Worm (Caenorhabditis elegans) whole organism, L1 larva: ENCODE measurements around the gene C01G10.18.

ENCODE experiments used
- C04F5.9 ChIP-seq: sonication (generic microtip); optimal IDR thresholded peaks from 2 replicates; lab custom pipeline; 2016; ENCODE audit warnings: missing genetic modification characterization, missing compliant biosample characterization
- C16A3.4 ChIP-seq: fragments of 150-350 bp; optimal IDR thresholded peaks from 2 replicates; lab custom pipeline; 2014; ENCODE audit warnings: missing biosample characterization, missing genetic modification characterization
- F16B12.6 ChIP-seq: fragments of 150-350 bp; optimal IDR thresholded peaks from 2 replicates; lab custom pipeline; 2014; ENCODE audit warnings: missing biosample characterization, missing genetic modification characterization
- Y116A8C.19 ChIP-seq: sonication (generic microtip); optimal IDR thresholded peaks from 2 replicates; lab custom pipeline; 2016; ENCODE audit warnings: missing compliant biosample characterization, missing genetic modification characterization, borderline replicate concordance
- alr-1 ChIP-seq: fragments of 200-800 bp; sonication (Bioruptor generic); optimal IDR thresholded peaks from 2 replicates; lab custom pipeline; 2018; ENCODE audit warnings: borderline replicate concordance, mild to moderate bottlenecking, missing genetic modification characterization, missing compliant biosample characterization
- ceh-82 ChIP-seq, 3 experiments: fragments of 150-350 bp in 1 of 3; sonication (generic microtip) in 2 of 3; optimal IDR thresholded peaks; 2 replicates each; lab custom pipeline; 2014 to 2017; ENCODE audit warnings: missing biosample characterization in 3 of 3, missing genetic modification characterization in 3 of 3
- ceh-88 ChIP-seq: fragments of 200-800 bp; sonication (Bioruptor generic); IDR thresholded peaks from 2 replicates; pipeline ENCODE4 v1.3.6; 2022; ENCODE audit warnings: missing genetic modification characterization, missing compliant biosample characterization
- ceh-90 ChIP-seq: sonication (generic microtip); optimal IDR thresholded peaks from 2 replicates; lab custom pipeline; 2016; ENCODE audit warnings: missing genetic modification characterization, missing compliant biosample characterization
- dpl-1 ChIP-seq, 3 experiments: fragments of 150-350 bp in 2 of 3; sonication (generic microtip) in 1 of 3; optimal IDR thresholded peaks; 2 replicates each; lab custom pipeline; 2014 to 2017; ENCODE audit warnings: missing biosample characterization in 3 of 3, missing genetic modification characterization in 3 of 3, missing genetic modification reagents in 3 of 3
- dsc-1 ChIP-seq: sonication (generic microtip); optimal IDR thresholded peaks from 2 replicates; lab custom pipeline; 2016; ENCODE audit warnings: mild to moderate bottlenecking, missing genetic modification characterization, missing compliant biosample characterization
- efl-1 ChIP-seq, 4 experiments: fragments of 150-350 bp; optimal IDR thresholded peaks in 3 of 4; peaks in 1 of 4; 1 replicate in 1 of 4; 2 replicates in 3 of 4; lab custom pipeline; 2014; ENCODE audit warnings: missing biosample characterization in 2 of 4, missing genetic modification characterization in 2 of 4, missing genetic modification reagents in 2 of 4
- egl-13 ChIP-seq: sonication (generic microtip); optimal IDR thresholded peaks from 2 replicates; lab custom pipeline; 2016; ENCODE audit warnings: missing genotype, missing genetic modification reagents, missing genetic modification characterization, missing compliant biosample characterization
- ets-5 ChIP-seq: fragments of 200-800 bp; sonication (Bioruptor generic); IDR thresholded peaks from 2 replicates; pipeline ENCODE4 v1.3.6; 2022; ENCODE audit warnings: missing genetic modification characterization, missing compliant biosample characterization
- fkh-8 ChIP-seq: sonication (generic microtip); optimal IDR thresholded peaks from 2 replicates; lab custom pipeline; 2016; ENCODE audit warnings: mild to moderate bottlenecking, missing genetic modification characterization, missing compliant biosample characterization
- grh-1 ChIP-seq: fragments of 200-800 bp; sonication (Bioruptor generic); IDR thresholded peaks from 2 replicates; pipeline ENCODE4 v1.3.6; 2022; ENCODE audit warnings: missing genetic modification reagents, missing genetic modification characterization, missing compliant biosample characterization
- irx-1 ChIP-seq: sonication (generic microtip); optimal IDR thresholded peaks from 2 replicates; lab custom pipeline; 2016; ENCODE audit warnings: missing genetic modification characterization, missing compliant biosample characterization
- isw-1 ChIP-seq: fragments of 200-800 bp; sonication (Bioruptor generic); IDR thresholded peaks from 2 replicates; pipeline ENCODE4 v1.3.6; 2022; ENCODE audit warnings: missing genetic modification characterization, missing compliant biosample characterization
- lin-13 ChIP-seq: fragments of 150-350 bp; optimal IDR thresholded peaks from 2 replicates; lab custom pipeline; 2014; ENCODE audit warnings: missing biosample characterization, missing genetic modification reagents, missing genetic modification characterization
- lin-14 ChIP-seq: fragments of 200-800 bp; sonication (Bioruptor generic); optimal IDR thresholded peaks from 2 replicates; lab custom pipeline; 2018; ENCODE audit warnings: mild to moderate bottlenecking, missing genetic modification characterization, moderate library complexity, missing compliant biosample characterization
- lin-35 ChIP-seq, 2 experiments: fragments of 150-350 bp; optimal IDR thresholded peaks; 2 replicates each; lab custom pipeline; 2014; ENCODE audit warnings: missing biosample characterization in 2 of 2, missing genetic modification characterization in 2 of 2, missing genetic modification reagents in 2 of 2
- lir-3 ChIP-seq: sonication (generic microtip); optimal IDR thresholded peaks from 2 replicates; lab custom pipeline; 2016; ENCODE audit warnings: mild to moderate bottlenecking, missing genetic modification characterization, moderate library complexity, missing compliant biosample characterization; ENCODE audit not compliant: poor library complexity
- lsy-2 ChIP-seq, 2 experiments: fragments of 150-350 bp; optimal IDR thresholded peaks; 2 replicates each; lab custom pipeline; 2014; ENCODE audit warnings: missing biosample characterization in 2 of 2, missing genetic modification characterization in 2 of 2
- mab-9 ChIP-seq: fragments of 200-800 bp; sonication (Bioruptor generic); IDR thresholded peaks from 2 replicates; pipeline ENCODE4 v1.3.6; 2022; ENCODE audit warnings: missing genetic modification reagents, missing genetic modification characterization, missing compliant biosample characterization
- mef-2 ChIP-seq: fragments of 150-350 bp; optimal IDR thresholded peaks from 2 replicates; lab custom pipeline; 2014; ENCODE audit warnings: missing biosample characterization, missing genetic modification characterization
- mep-1 ChIP-seq: fragments of 150-350 bp; optimal IDR thresholded peaks from 2 replicates; lab custom pipeline; 2014; ENCODE audit warnings: missing biosample characterization, missing genetic modification characterization
- nhr-19 ChIP-seq: fragments of 200-800 bp; sonication (Bioruptor generic); conservative IDR thresholded peaks from 2 replicates; pipeline ENCODE4 v1.3.6; 2022; ENCODE audit warnings: missing genetic modification characterization, missing compliant biosample characterization
- nhr-20 ChIP-seq: sonication (generic microtip); optimal IDR thresholded peaks from 2 replicates; lab custom pipeline; 2016; ENCODE audit warnings: mild to moderate bottlenecking, missing genetic modification characterization, missing compliant biosample characterization
- nhr-71 ChIP-seq: sonication (generic microtip); optimal IDR thresholded peaks from 2 replicates; lab custom pipeline; 2016; ENCODE audit warnings: mild to moderate bottlenecking, missing genetic modification characterization, moderate library complexity, missing compliant biosample characterization
- nhr-85 ChIP-seq: sonication (generic microtip); peaks from one replicate; lab custom pipeline; 2016; ENCODE audit warnings: missing genetic modification characterization, inconsistent platforms, missing compliant biosample characterization
- pax-3 ChIP-seq: fragments of 200-800 bp; sonication (Bioruptor generic); optimal IDR thresholded peaks from 2 replicates; lab custom pipeline; 2018; ENCODE audit warnings: mild to moderate bottlenecking, missing genetic modification characterization, moderate library complexity, missing compliant biosample characterization
- rnt-1 ChIP-seq: sonication (generic microtip); optimal IDR thresholded peaks from 2 replicates; lab custom pipeline; 2016; ENCODE audit warnings: mild to moderate bottlenecking, missing genetic modification characterization, moderate library complexity, missing compliant biosample characterization
- skn-1 ChIP-seq: fragments of 150-350 bp; optimal IDR thresholded peaks from 2 replicates; lab custom pipeline; 2014; ENCODE audit warnings: missing biosample characterization, missing genetic modification characterization
- snpc-4 ChIP-seq: fragments of 150-350 bp; optimal IDR thresholded peaks from 2 replicates; lab custom pipeline; 2014; ENCODE audit warnings: missing biosample characterization, missing genetic modification characterization
- snu-23 ChIP-seq: sonication (generic microtip); optimal IDR thresholded peaks from 2 replicates; lab custom pipeline; 2016; ENCODE audit warnings: missing genetic modification characterization, missing compliant biosample characterization
- sptf-1 ChIP-seq: fragments of 150-350 bp; optimal IDR thresholded peaks from 2 replicates; lab custom pipeline; 2014; ENCODE audit warnings: missing biosample characterization, missing genetic modification characterization
- swsn-7 ChIP-seq: sonication (generic microtip); optimal IDR thresholded peaks from 2 replicates; lab custom pipeline; 2016; ENCODE audit warnings: missing genetic modification characterization, missing compliant biosample characterization
- tbx-2 ChIP-seq: sonication (generic microtip); optimal IDR thresholded peaks from 2 replicates; lab custom pipeline; 2016; ENCODE audit warnings: missing genetic modification characterization, missing compliant biosample characterization
- tlp-1 ChIP-seq: fragments of 150-350 bp; optimal IDR thresholded peaks from 2 replicates; lab custom pipeline; 2014; ENCODE audit warnings: missing biosample characterization, missing genetic modification characterization
- unc-62 ChIP-seq: fragments of 150-350 bp; optimal IDR thresholded peaks from 2 replicates; lab custom pipeline; 2014; ENCODE audit warnings: missing biosample characterization, missing genetic modification reagents, missing genetic modification characterization
- unc-86 ChIP-seq: sonication (generic microtip); optimal IDR thresholded peaks from 2 replicates; lab custom pipeline; 2016; ENCODE audit warnings: missing genetic modification characterization, missing compliant biosample characterization
- unc-98 ChIP-seq: fragments of 200-800 bp; sonication (Bioruptor generic); IDR thresholded peaks from 2 replicates; pipeline ENCODE4 v1.3.6; 2022; ENCODE audit warnings: missing genetic modification characterization, missing compliant biosample characterization
- vab-15 ChIP-seq: sonication (generic microtip); optimal IDR thresholded peaks from 2 replicates; lab custom pipeline; 2017; ENCODE audit warnings: missing genotype, mild to moderate bottlenecking, missing genetic modification characterization, missing compliant biosample characterization
- xbp-1 ChIP-seq: sonication (generic microtip); optimal IDR thresholded peaks from 2 replicates; lab custom pipeline; 2016; ENCODE audit warnings: missing genetic modification characterization, missing compliant biosample characterization
- ztf-11 ChIP-seq, 2 experiments: sonication (generic microtip); optimal IDR thresholded peaks; 2 replicates each; lab custom pipeline; 2016 to 2017; ENCODE audit warnings: missing genetic modification characterization in 2 of 2, missing biosample characterization in 1 of 2, missing compliant biosample characterization in 1 of 2
- ztf-4 ChIP-seq: fragments of 150-350 bp; optimal IDR thresholded peaks from 2 replicates; lab custom pipeline; 2014; ENCODE audit warnings: missing biosample characterization, missing genetic modification characterization

Gene C01G10.18

ce11 chrV:15067165-15067564 lies 21.3 kb downstream of the C01G10.18 start, which contains the start of gene C25D7.10:
Gene C25D7.10, plus strand, starts transcription at chrV:15067465.
- TF ChIP-seq unc-62 (GFP tag; lab: Kevin White, UChicago) (no peak), nhr-20 (tag; lab: Kevin White, UChicago) (no peak), ceh-90 (tag; lab: Kevin White, UChicago) (no peak), mef-2 (tag; lab: Kevin White, UChicago) (no peak), snpc-4 (no peak), egl-13 (tag; lab: Kevin White, UChicago) (no peak), F16B12.6 (tag; lab: Kevin White, UChicago) (no peak), mab-9 (no peak), unc-98 (no peak), xbp-1 (tag; lab: Kevin White, UChicago) (no peak), irx-1 (no peak), lir-3 (tag; lab: Kevin White, UChicago) (no peak), skn-1 (tag; lab: Kevin White, UChicago) (no peak)

- TF ChIP-seq lsy-2 (tag; optimal IDR thresholded peaks at IDR 0.05; lab: Kevin White, UChicago) = no peak
- no peak for TF ChIP-seq C04F5.9
- TF ChIP-seq ets-5 (GFP tag; lab: Robert Waterston, UW) = no peak
- TF ChIP-seq efl-1 (optimal IDR thresholded peaks at IDR 0.05; lab: Kevin White, UChicago) = no peak
- peak in 1 of 2 experiments; percentile 13 for TF ChIP-seq efl-1 (GFP tag; optimal IDR thresholded peaks at IDR 0.05 in 1 of 2; lab: Kevin White, UChicago)
- TF ChIP-seq, all 84 proteins: peak for 1
Measured at ce11 chrV:15065837-15066348, 22.6 kb downstream of the C01G10.18 start, which contains the start of gene otub-1. Gene otub-1, plus strand, starts transcription at chrV:15066298.

- TF ChIP-seq pax-3 (tag; lab: Kevin White, UChicago) (peak; percentile 9), fkh-8 (tag; lab: Kevin White, UChicago) (peak; percentile 35), tlp-1 (tag; lab: Kevin White, UChicago) (no peak), dsc-1 (tag; lab: Kevin White, UChicago) (peak; percentile 2), lin-35 (GFP tag; optimal IDR thresholded peaks at IDR 0.05; lab: Kevin White, UChicago) (peak; percentile 47 to 53), rnt-1 (peak; percentile 72), lin-14 (GFP tag; lab: Kevin White, UChicago) (peak; percentile 55), C16A3.4 (tag; lab: Kevin White, UChicago) (peak; percentile 25), vab-15 (no peak), swsn-7 (tag; lab: Kevin White, UChicago) (peak; percentile 19), snpc-4 (no peak), snu-23 (GFP tag; lab: Kevin White, UChicago) (peak; percentile 46), ztf-4 (tag; lab: Kevin White, UChicago) (no peak), sptf-1 (tag; lab: Kevin White, UChicago) (no peak), lin-13 (GFP tag; lab: Kevin White, UChicago) (peak; percentile 32), nhr-19 (GFP tag; lab: Robert Waterston, UW) (peak; percentile 24; the same call in 1 of the 2 replicates), unc-86 (tag; lab: Kevin White, UChicago) (peak; percentile 4), ets-5 (GFP tag; lab: Robert Waterston, UW) (no peak), Y116A8C.19 (tag; lab: Kevin White, UChicago) (no peak), mep-1 (tag; lab: Kevin White, UChicago) (peak; percentile 18), tbx-2 (tag; lab: Kevin White, UChicago) (peak; percentile 15), nhr-71 (tag; lab: Kevin White, UChicago) (peak; percentile 48), grh-1 (GFP tag; lab: Robert Waterston, UW) (peak; percentile 51), skn-1 (tag; lab: Kevin White, UChicago) (peak; percentile 17), efl-1 (optimal IDR thresholded peaks at IDR 0.05; lab: Kevin White, UChicago) (peak; percentile 34 to 53), efl-1 (GFP tag; optimal IDR thresholded peaks at IDR 0.05 in 1 of 2; lab: Kevin White, UChicago) (peak; percentile 37 to 89), ceh-88 (no peak), dpl-1 (GFP tag; optimal IDR thresholded peaks at IDR 0.05; lab: Kevin White, UChicago) (peak; percentile 17 to 52 (median 45)), nhr-20 (tag; lab: Kevin White, UChicago) (peak; percentile 31), alr-1 (no peak), ceh-82 (tag; optimal IDR thresholded peaks at IDR 0.05; lab: Kevin White, UChicago) (peak in 1 of 3 experiments; percentile 32), lsy-2 (tag; optimal IDR thresholded peaks at IDR 0.05; lab: Kevin White, UChicago) (peak; percentile 31 to 62), isw-1 (0 out of 2 replicates have a peak, but pooled peaks have one; percentile 2), ztf-11 (tag; optimal IDR thresholded peaks at IDR 0.05; lab: Kevin White, UChicago) (no peak), xbp-1 (tag; lab: Kevin White, UChicago) (peak; percentile 28), nhr-85 (tag; lab: Kevin White, UChicago) (peak; percentile 70), unc-62 (GFP tag; lab: Kevin White, UChicago) (no peak)
Measured at ce11 chrV:15065068-15065744, 23.3 kb downstream of the C01G10.18 start, which contains the start of gene C25D7.9. Gene C25D7.9, plus strand, starts transcription at chrV:15065135.
